Fruit fly (Drosophila melanogaster) whole organism, embryonic: ENCODE measurements around the gene Nup160.

Source experiments
- ATbp ChIP-seq: fragments of 200-800 bp; sonication (Bioruptor generic); optimal IDR thresholded peaks from 2 replicates; lab custom pipeline; 2017; ENCODE audit warnings: missing biosample characterization, mild to moderate bottlenecking, missing genetic modification characterization, missing genetic modification reagents
- Atf6 ChIP-seq: fragments of 200-800 bp; sonication (Bioruptor generic); IDR thresholded peaks from 2 replicates; pipeline ENCODE4 v1.3.6; 2022; ENCODE audit warnings: missing biosample characterization, missing genetic modification characterization
- Awh ChIP-seq: fragments of 200-800 bp; sonication (Bioruptor generic); IDR thresholded peaks from 2 replicates; pipeline ENCODE4, ENCODE4 v1.3.6; 2022; ENCODE audit warnings: missing biosample characterization, missing genetic modification characterization
- Bgb ChIP-seq: fragments of 200-800 bp; sonication (Bioruptor generic); IDR thresholded peaks from 2 replicates; pipeline ENCODE4 v1.3.6; 2022; ENCODE audit warnings: missing biosample characterization, missing genetic modification characterization; ENCODE audit not compliant: partially characterized antibody
- CG10267 ChIP-seq: fragments of 200-800 bp; sonication (Bioruptor generic); optimal IDR thresholded peaks from 2 replicates; lab custom pipeline; 2018; ENCODE audit warnings: missing biosample characterization, mild to moderate bottlenecking, missing genetic modification characterization, moderate library complexity
- CG10565 ChIP-seq: fragments of 200-800 bp; sonication (Bioruptor generic); optimal IDR thresholded peaks from 3 replicates; lab custom pipeline; 2016; ENCODE audit warnings: missing biosample characterization, mild to moderate bottlenecking, missing genetic modification characterization
- CG11504 ChIP-seq: fragments of 200-800 bp; sonication (Bioruptor generic); optimal IDR thresholded peaks from 3 replicates; lab custom pipeline; 2019; ENCODE audit warnings: missing biosample characterization, mild to moderate bottlenecking, missing genetic modification characterization, moderate library complexity
- CG14014 ChIP-seq: fragments of 200-800 bp; sonication (Bioruptor generic); IDR thresholded peaks from 2 replicates; pipeline ENCODE4 v1.3.6; 2022; ENCODE audit warnings: missing biosample characterization, missing genetic modification characterization
- CG14441 ChIP-seq: fragments of 200-800 bp; sonication (Bioruptor generic); IDR thresholded peaks from 2 replicates; pipeline ENCODE4 v1.3.6; 2022; ENCODE audit warnings: missing biosample characterization, missing genetic modification characterization
- CG15073 ChIP-seq: fragments of 200-800 bp; sonication (Bioruptor generic); optimal IDR thresholded peaks from 2 replicates; lab custom pipeline; 2016; ENCODE audit warnings: missing biosample characterization, missing genetic modification characterization
- CG17186 ChIP-seq: fragments of 200-800 bp; sonication (Bioruptor generic); optimal IDR thresholded peaks from 3 replicates; lab custom pipeline; 2017; ENCODE audit warnings: missing biosample characterization, missing genetic modification reagents, missing genetic modification characterization
- CG2202 ChIP-seq: fragments of 200-800 bp; sonication (Bioruptor generic); optimal IDR thresholded peaks from 2 replicates; lab custom pipeline; 2018; ENCODE audit warnings: missing biosample characterization, mild to moderate bottlenecking, missing genetic modification characterization
- CG30431 ChIP-seq: fragments of 200-800 bp; sonication (Bioruptor generic); optimal IDR thresholded peaks from 2 replicates; lab custom pipeline; 2017; ENCODE audit warnings: missing biosample characterization, missing genetic modification characterization
- CG3065 ChIP-seq: fragments of 200-800 bp; sonication (Bioruptor generic); optimal IDR thresholded peaks from 2 replicates; lab custom pipeline; 2016; ENCODE audit warnings: missing biosample characterization, missing genetic modification characterization
- CG3847 ChIP-seq: fragments of 200-800 bp; sonication (Bioruptor generic); IDR thresholded peaks from 2 replicates; pipeline ENCODE4 v1.3.6; 2022; ENCODE audit warnings: missing biosample characterization, missing genetic modification characterization
- CG6175 ChIP-seq: fragments of 200-800 bp; sonication (Bioruptor generic); IDR thresholded peaks from 3 replicates; pipeline ENCODE4 v1.3.6; 2022; ENCODE audit warnings: missing biosample characterization, missing genetic modification characterization
- CG6813 ChIP-seq: fragments of 200-800 bp; sonication (Bioruptor generic); optimal IDR thresholded peaks from 2 replicates; lab custom pipeline; 2017; ENCODE audit warnings: missing biosample characterization, missing genetic modification characterization, mild to moderate bottlenecking, moderate library complexity, missing genetic modification reagents
- CG7928 ChIP-seq: fragments of 200-800 bp; sonication (Bioruptor generic); optimal IDR thresholded peaks from 2 replicates; lab custom pipeline; 2017; ENCODE audit warnings: missing biosample characterization, mild to moderate bottlenecking, missing genetic modification characterization
- CG8944 ChIP-seq: fragments of 200-800 bp; sonication (Bioruptor generic); optimal IDR thresholded peaks from 3 replicates; lab custom pipeline; 2016; ENCODE audit warnings: missing biosample characterization, missing genetic modification characterization
- Drgx ChIP-seq: fragments of 200-800 bp; sonication (Bioruptor generic); IDR thresholded peaks from 2 replicates; pipeline ENCODE4 v1.3.6; 2022; ENCODE audit warnings: missing biosample characterization, missing genetic modification characterization
- E2f2 ChIP-seq: fragments of 200-800 bp; sonication (Bioruptor generic); IDR thresholded peaks from 2 replicates; pipeline ENCODE4 v1.3.6; 2022; ENCODE audit warnings: missing biosample characterization, missing genetic modification characterization
- Ets65A ChIP-seq: fragments of 200-800 bp; sonication (Bioruptor generic); peaks from one replicate; lab custom pipeline; 2016; ENCODE audit warnings: missing biosample characterization, missing genetic modification characterization
- Hmr ChIP-seq: fragments of 200-800 bp; sonication (Bioruptor generic); optimal IDR thresholded peaks from 3 replicates; lab custom pipeline; 2017; ENCODE audit warnings: mild to moderate bottlenecking, missing biosample characterization, missing genetic modification reagents, missing genetic modification characterization
- Hmx ChIP-seq: fragments of 200-800 bp; sonication (Bioruptor generic); optimal IDR thresholded peaks from 2 replicates; lab custom pipeline; 2016; ENCODE audit warnings: missing biosample characterization, missing genetic modification characterization
- Hr78 ChIP-seq, 2 experiments: fragments of 200-800 bp in 1 of 2; fragments of >200 bp in 1 of 2; sonication (Bioruptor generic) in 1 of 2; optimal IDR thresholded peaks; 2 replicates each; lab custom pipeline; 2017 to 2019; ENCODE audit warnings: missing biosample characterization in 2 of 2, missing genetic modification characterization in 2 of 2, mild to moderate bottlenecking in 1 of 2, moderate library complexity in 1 of 2
- Meics ChIP-seq: fragments of 200-800 bp; sonication (Bioruptor generic); optimal IDR thresholded peaks from 2 replicates; lab custom pipeline; 2017; ENCODE audit warnings: missing biosample characterization, mild to moderate bottlenecking, missing genetic modification characterization
- NFAT ChIP-seq: fragments of 200-800 bp; sonication (Bioruptor generic); IDR thresholded peaks from 2 replicates; pipeline ENCODE4 v1.3.6; 2022; ENCODE audit warnings: missing biosample characterization, missing genetic modification characterization
- Nf-YB ChIP-seq: fragments of 200-800 bp; sonication (Bioruptor generic); optimal IDR thresholded peaks from 3 replicates; lab custom pipeline; 2019; ENCODE audit warnings: missing biosample characterization, mild to moderate bottlenecking, missing genetic modification characterization, moderate library complexity
- Opbp ChIP-seq: fragments of 200-800 bp; sonication (Bioruptor generic); IDR thresholded peaks from 3 replicates; pipeline ENCODE4 v1.3.6; 2022; ENCODE audit warnings: missing biosample characterization, missing genetic modification characterization; ENCODE audit not compliant: partially characterized antibody
- Optix ChIP-seq: fragments of 200-800 bp; sonication (Bioruptor generic); IDR thresholded peaks from 3 replicates; pipeline ENCODE4 v1.3.6; 2022; ENCODE audit warnings: missing biosample characterization, missing genetic modification characterization
- Side ChIP-seq: fragments of 200-800 bp; sonication (Bioruptor generic); optimal IDR thresholded peaks from 2 replicates; lab custom pipeline; 2016; ENCODE audit warnings: missing biosample characterization, missing genetic modification characterization
- Sin3A ChIP-seq: fragments of >200 bp; optimal IDR thresholded peaks from 2 replicates; lab custom pipeline; 2018
- Trl ChIP-seq, 3 experiments: fragments of >200 bp in 2 of 3; fragments of 200-800 bp in 1 of 3; sonication (Bioruptor generic) in 1 of 3; optimal IDR thresholded peaks; 2 replicates in 1 of 3; 3 replicates in 2 of 3; lab custom pipeline; 2016 to 2017; ENCODE audit warnings: missing biosample characterization in 1 of 3, missing genetic modification characterization in 1 of 3
- ase ChIP-seq: fragments of 200-800 bp; sonication (Bioruptor generic); IDR thresholded peaks from 3 replicates; pipeline ENCODE4 v1.3.6; 2022; ENCODE audit warnings: missing biosample characterization, missing genetic modification characterization
- cato ChIP-seq: fragments of 200-800 bp; sonication (Bioruptor generic); optimal IDR thresholded peaks from 2 replicates; lab custom pipeline; 2016; ENCODE audit warnings: missing biosample characterization, missing genetic modification characterization, borderline replicate concordance
- dpn ChIP-seq, 2 experiments: fragments of 200-800 bp; sonication (Bioruptor generic); optimal IDR thresholded peaks; 3 replicates each; lab custom pipeline; 2016; ENCODE audit warnings: missing biosample characterization in 2 of 2, missing genetic modification characterization in 2 of 2
- eyg ChIP-seq: fragments of 200-800 bp; sonication (Bioruptor generic); optimal IDR thresholded peaks from 3 replicates; lab custom pipeline; 2016; ENCODE audit warnings: missing biosample characterization, missing genetic modification characterization
- fd96Cb ChIP-seq: fragments of 200-800 bp; sonication (Bioruptor generic); optimal IDR thresholded peaks from 2 replicates; lab custom pipeline; 2018; ENCODE audit warnings: missing biosample characterization, mild to moderate bottlenecking, missing genetic modification characterization, moderate library complexity
- gsb-n ChIP-seq: fragments of 200-800 bp; sonication (Bioruptor generic); optimal IDR thresholded peaks from 3 replicates; lab custom pipeline; 2018; ENCODE audit warnings: missing biosample characterization, mild to moderate bottlenecking, missing genetic modification characterization
- mld ChIP-seq: fragments of 200-800 bp; sonication (Bioruptor generic); IDR thresholded peaks from 3 replicates; pipeline ENCODE4 v1.3.6; 2022; ENCODE audit warnings: missing biosample characterization, missing genetic modification characterization; ENCODE audit not compliant: partially characterized antibody
- nerfin-1 ChIP-seq: fragments of 200-800 bp; sonication (Bioruptor generic); optimal IDR thresholded peaks from 3 replicates; lab custom pipeline; 2019; ENCODE audit warnings: missing biosample characterization, mild to moderate bottlenecking, missing genetic modification characterization, moderate library complexity
- prd ChIP-seq, 3 experiments: fragments of >200 bp in 2 of 3; fragments of 200-800 bp in 1 of 3; sonication (Bioruptor generic) in 1 of 3; optimal IDR thresholded peaks in 2 of 3; IDR thresholded peaks in 1 of 3; 2 replicates in 2 of 3; 3 replicates in 1 of 3; pipeline versions ENCODE4 v1.3.6 to Lab custom; 2017 to 2022; ENCODE audit warnings: missing biosample characterization in 1 of 3, missing genetic modification characterization in 1 of 3
- pzg ChIP-seq: fragments of 200-800 bp; sonication (Bioruptor generic); optimal IDR thresholded peaks from 3 replicates; lab custom pipeline; 2018; ENCODE audit warnings: missing biosample characterization, mild to moderate bottlenecking, missing genetic modification characterization, moderate library complexity
- sob ChIP-seq: fragments of 200-800 bp; sonication (Bioruptor generic); IDR thresholded peaks from 2 replicates; pipeline ENCODE4 v1.3.6; 2022; ENCODE audit warnings: missing biosample characterization, missing genetic modification characterization
- sqz ChIP-seq: fragments of 200-800 bp; sonication (Bioruptor generic); optimal IDR thresholded peaks from 3 replicates; lab custom pipeline; 2018; ENCODE audit warnings: missing biosample characterization, mild to moderate bottlenecking, missing genetic modification characterization
- tap ChIP-seq: fragments of 200-800 bp; optimal IDR thresholded peaks from 3 replicates; lab custom pipeline; 2019; ENCODE audit warnings: missing biosample characterization, mild to moderate bottlenecking, missing genetic modification characterization, moderate library complexity
- toy ChIP-seq: fragments of 200-800 bp; sonication (Bioruptor generic); IDR thresholded peaks from 2 replicates; pipeline ENCODE4 v1.3.6; 2022; ENCODE audit warnings: missing biosample characterization, missing genetic modification characterization
- zfh1 ChIP-seq: fragments of 200-800 bp; sonication (Bioruptor generic); IDR thresholded peaks from 3 replicates; pipeline ENCODE4 v1.3.6; 2022; ENCODE audit warnings: missing biosample characterization, missing genetic modification characterization

Nup160 gene

dm6 chr2L:11086357-11086924 is 37.1 kb upstream of the Nup160 start, which contains the start of gene CG16854 (continued):
- TF ChIP-seq CG7928 (GFP tag; lab: Kevin White, UChicago), result peak; percentile 83
- TF ChIP-seq dpn (GFP tag; optimal IDR thresholded peaks at IDR 0.05; lab: Kevin White, UChicago), result peak in 1 of 2 experiments; percentile 4
- TF ChIP-seq prd (optimal IDR thresholded peaks at IDR 0.05; lab: Kevin White, UChicago), result no peak
- 0 out of 3 replicates have a peak, but pooled peaks have one; percentile 17 for TF ChIP-seq prd (GFP tag; IDR thresholded peaks at IDR 0.05; lab: Robert Waterston, UW)
- TF ChIP-seq Hmx (GFP tag; lab: Kevin White, UChicago), result no peak
- peak; percentile 35; the same call in 1 of the 2 replicates for TF ChIP-seq NFAT (GFP tag; lab: Robert Waterston, UW)
- TF ChIP-seq mld, result 0 out of 3 replicates have a peak, but pooled peaks have one; percentile 28
- TF ChIP-seq CG11504 (tag; lab: Kevin White, UChicago), result no peak

dm6 chr2L:11091111-11091510 is 32.5 kb upstream of the Nup160 start, which contains the start of gene Wdr59:
Gene Wdr59 (plus strand): TSS chr2L:11091444.
- peak; percentile 62; the same call in 1 of the 2 replicates for TF ChIP-seq Bgb (GFP tag; lab: Robert Waterston, UW)
- no peak for TF ChIP-seq cato (GFP tag; lab: Kevin White, UChicago)
- TF ChIP-seq CG8944, result no peak
- no peak for TF ChIP-seq Atf6
- no peak for TF ChIP-seq CG2202 (tag; lab: Kevin White, UChicago)
- no peak for TF ChIP-seq ase (GFP tag; lab: Robert Waterston, UW)
- TF ChIP-seq gsb-n, result no peak
- no peak for TF ChIP-seq ATbp (GFP tag; lab: Kevin White, UChicago)
- no peak for TF ChIP-seq Trl (optimal IDR thresholded peaks at IDR 0.05; lab: Kevin White, UChicago)
- no peak for TF ChIP-seq Trl (GFP tag; optimal IDR thresholded peaks at IDR 0.05; lab: Kevin White, UChicago)
- TF ChIP-seq CG14441 (GFP tag; lab: Robert Waterston, UW), result 0 out of 2 replicates have a peak, but pooled peaks have one; percentile 13
- TF ChIP-seq CG10267 (tag; lab: Kevin White, UChicago), result peak; percentile 69
- peak; percentile 47 for TF ChIP-seq pzg (GFP tag; lab: Kevin White, UChicago)
- TF ChIP-seq CG10565, result no peak
- peak; percentile 14 for TF ChIP-seq fd96Cb (tag; lab: Kevin White, UChicago)
- no peak for TF ChIP-seq Hr78 (GFP tag; optimal IDR thresholded peaks at IDR 0.05; lab: Kevin White, UChicago)
- TF ChIP-seq Optix (GFP tag; lab: Robert Waterston, UW), result no peak
- no peak for TF ChIP-seq Drgx (GFP tag; lab: Robert Waterston, UW)
- no peak for TF ChIP-seq sqz
- TF ChIP-seq CG6175 (GFP tag; lab: Robert Waterston, UW), result no peak
- TF ChIP-seq zfh1, result peak; percentile 52; the same call in 2 of the 3 replicates
- peak; percentile 90 for TF ChIP-seq E2f2 (GFP tag; lab: Robert Waterston, UW)
- TF ChIP-seq CG6813, result no peak
- TF ChIP-seq toy (GFP tag; lab: Robert Waterston, UW), result no peak
- TF ChIP-seq CG15073 (GFP tag; lab: Kevin White, UChicago), result no peak
- no peak for TF ChIP-seq CG3847 (GFP tag; lab: Robert Waterston, UW)
- no peak for TF ChIP-seq CG17186 (GFP tag; lab: Kevin White, UChicago)
- TF ChIP-seq eyg, result no peak
- TF ChIP-seq Ets65A (GFP tag; lab: Kevin White, UChicago), result peak; percentile 55
- no peak for TF ChIP-seq Hmr (GFP tag; lab: Kevin White, UChicago)
- TF ChIP-seq Nf-YB (GFP tag; lab: Kevin White, UChicago), result no peak
- no peak for TF ChIP-seq tap (tag; lab: Kevin White, UChicago)
- TF ChIP-seq Side (GFP tag; lab: Kevin White, UChicago), result no peak
- peak; percentile 25; the same call in 1 of the 3 replicates for TF ChIP-seq Opbp (GFP tag; lab: Robert Waterston, UW)
- TF ChIP-seq CG3065 (GFP tag; lab: Kevin White, UChicago), result no peak
- TF ChIP-seq CG30431 (GFP tag; lab: Kevin White, UChicago), result no peak
- TF ChIP-seq Awh (GFP tag; lab: Robert Waterston, UW), result no peak
- TF ChIP-seq Meics (GFP tag; lab: Kevin White, UChicago), result no peak
- TF ChIP-seq CG14014 (GFP tag; lab: Robert Waterston, UW), result no peak
- no peak for TF ChIP-seq nerfin-1 (tag; lab: Kevin White, UChicago)
- no peak; the same call in 1 of the 2 replicates for TF ChIP-seq sob (GFP tag; lab: Robert Waterston, UW)
- no peak for TF ChIP-seq Sin3A (lab: Kevin White, UChicago)
